Fruit fly (Drosophila melanogaster) whole organism, pupa: ENCODE data around the gene stumps.

Experiments
- CG10348 ChIP-seq: fragments of 200-800 bp; sonication (Bioruptor generic); IDR thresholded peaks from 2 replicates; pipeline ENCODE4 v1.3.6; 2022; ENCODE audit warnings: missing biosample characterization, missing genetic modification characterization
- CG12605 ChIP-seq: fragments of 200-800 bp; sonication (Bioruptor generic); IDR thresholded peaks from 2 replicates; pipeline ENCODE4 v1.3.6; 2022; ENCODE audit warnings: missing biosample characterization, missing genetic modification characterization
- CG8301 ChIP-seq: fragments of 200-800 bp; sonication (Bioruptor generic); optimal IDR thresholded peaks from 2 replicates; lab custom pipeline; 2018; ENCODE audit warnings: missing biosample characterization, mild to moderate bottlenecking, missing genetic modification characterization
- CG9948 ChIP-seq: fragments of 200-800 bp; sonication (Bioruptor generic); optimal IDR thresholded peaks from 2 replicates; lab custom pipeline; 2018; ENCODE audit warnings: missing biosample characterization, mild to moderate bottlenecking, missing genetic modification characterization, moderate library complexity
- EcR ChIP-seq: fragments of 200-800 bp; sonication (Bioruptor generic); optimal IDR thresholded peaks from 3 replicates; lab custom pipeline; 2019; ENCODE audit warnings: missing biosample characterization, missing genetic modification characterization, mild to moderate bottlenecking, moderate library complexity, missing genetic modification reagents
- Pif1B ChIP-seq: fragments of 200-800 bp; sonication (Bioruptor generic); optimal IDR thresholded peaks from 3 replicates; lab custom pipeline; 2016; ENCODE audit warnings: missing biosample characterization, missing genetic modification characterization
- gl ChIP-seq: fragments of 200-800 bp; sonication (Bioruptor generic); optimal IDR thresholded peaks from 2 replicates; lab custom pipeline; 2018; ENCODE audit warnings: missing biosample characterization, mild to moderate bottlenecking, missing genetic modification characterization

DNA sequence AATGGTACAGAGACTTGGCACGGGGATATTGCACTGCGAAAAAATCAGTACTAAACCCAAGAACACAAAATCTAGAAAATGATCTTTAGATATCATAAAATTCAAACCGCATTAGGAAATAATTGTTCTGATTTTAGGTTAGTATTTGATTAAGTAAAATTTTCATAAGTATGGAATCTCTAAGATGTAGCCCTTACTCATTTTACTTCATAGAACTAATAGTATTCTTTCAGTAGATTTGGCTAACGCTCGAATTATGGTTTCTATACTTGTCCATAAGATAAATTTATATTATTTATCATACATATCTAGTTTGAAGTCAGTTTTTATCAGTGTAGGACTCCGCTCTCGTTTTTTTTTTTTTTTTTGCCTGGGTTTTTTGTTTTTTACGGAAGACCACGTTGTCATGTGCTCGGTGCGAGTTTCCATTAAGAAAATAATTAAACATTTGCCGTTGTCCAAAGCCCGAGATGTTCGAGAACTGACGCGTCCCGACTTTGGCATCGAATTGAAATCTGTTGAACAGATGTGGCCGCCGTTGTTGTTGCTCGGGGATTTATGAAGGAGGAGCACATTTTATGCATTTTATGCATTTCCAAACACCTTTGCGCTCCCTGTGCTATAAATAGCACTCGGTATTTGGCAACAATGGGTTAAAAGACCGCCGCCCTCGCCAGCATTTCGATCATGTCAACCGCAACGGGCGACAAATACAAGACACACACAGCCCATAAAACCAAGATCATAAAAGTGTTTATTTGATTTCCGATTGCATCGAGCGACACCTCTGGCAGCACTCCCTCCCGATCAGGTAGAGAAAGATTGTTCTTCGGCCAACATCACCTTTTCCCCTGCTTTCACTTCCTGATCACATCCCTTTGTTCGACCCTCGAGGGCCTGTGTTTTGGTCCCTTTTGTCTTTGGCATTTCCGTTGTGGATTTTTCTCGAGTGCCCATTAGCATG is 9.7 kb downstream of the stumps start:
- TF ChIP-seq CG9948 (tag; lab: Kevin White, UChicago), result no peak
- no peak for TF ChIP-seq EcR (GFP tag; lab: Kevin White, UChicago)
- no peak for TF ChIP-seq CG8301
- TF ChIP-seq gl, result no peak
- no peak for TF ChIP-seq Pif1B (GFP tag; lab: Kevin White, UChicago)
- no peak for TF ChIP-seq CG12605 (GFP tag; lab: Robert Waterston, UW)
- TF ChIP-seq CG10348, result no peak
